Fruit fly (Drosophila melanogaster): Measurements from ENCODE around the gene CG12991.

CG12991 gene

dm6 chrX:17531549-17532131, 48.0 kb upstream of the CG12991 start (continued):
- TF ChIP-seq trh (GFP tag; optimal IDR thresholded peaks at IDR 0.05) (no peak), Hsf (GFP tag; optimal IDR thresholded peaks at IDR 0.05) (peak; percentile 65), dati (GFP tag; IDR thresholded peaks at IDR 0.05) (peak; percentile 32; the same call in 1 of the 2 replicates), D19A (tag; optimal IDR thresholded peaks at IDR 0.05) (peak; percentile 2), CG10274 (GFP tag; optimal IDR thresholded peaks at IDR 0.05) (peak; percentile 23), CG7357 (GFP tag; IDR thresholded peaks at IDR 0.05) (peak; percentile 63; the same call in 2 of the 3 replicates), Sry-δ (GFP tag; optimal IDR thresholded peaks at IDR 0.05) (no peak), p53 (GFP tag; optimal IDR thresholded peaks at IDR 0.05) (no peak), slbo (GFP tag; IDR thresholded peaks at IDR 0.05) (peak; percentile 92), tll (GFP tag; optimal IDR thresholded peaks at IDR 0.05) (no peak), CG6254 (GFP tag; optimal IDR thresholded peaks at IDR 0.05) (no peak), sim (GFP tag; IDR thresholded peaks at IDR 0.05) (0 out of 2 replicates have a peak, but pooled peaks have one; percentile 7), CG15601 (tag; optimal IDR thresholded peaks at IDR 0.05) (no peak), z (GFP tag; IDR thresholded peaks at IDR 0.05) (0 out of 3 replicates have a peak, but pooled peaks have one; percentile 53), CG10147 (GFP tag; optimal IDR thresholded peaks at IDR 0.05) (no peak), fd3F (GFP tag; optimal IDR thresholded peaks at IDR 0.05) (peak; percentile 33), CG15011 (GFP tag; optimal IDR thresholded peaks at IDR 0.05) (no peak), psq (GFP tag; optimal IDR thresholded peaks at IDR 0.05) (no peak), CG17361 (GFP tag; IDR thresholded peaks at IDR 0.05) (peak; percentile 76; the same call in 2 of the 3 replicates), CG4424 (GFP tag; optimal IDR thresholded peaks at IDR 0.05) (peak; percentile 50)

- no peak for TF ChIP-seq lbe (GFP tag; optimal IDR thresholded peaks at IDR 0.05)
- TF ChIP-seq CG31365 (tag; optimal IDR thresholded peaks at IDR 0.05): no peak
- TF ChIP-seq CG1602 (GFP tag; optimal IDR thresholded peaks at IDR 0.05): no peak
- no peak for TF ChIP-seq cad (GFP tag; optimal IDR thresholded peaks at IDR 0.05)
- TF ChIP-seq ci (GFP tag; IDR thresholded peaks at IDR 0.05): peak; percentile 69
- no peak for TF ChIP-seq CG11398 (GFP tag; optimal IDR thresholded peaks at IDR 0.05)
- TF ChIP-seq CG1603 (tag; optimal IDR thresholded peaks at IDR 0.05): peak; percentile 22
- no peak for TF ChIP-seq Lim3 (GFP tag; IDR thresholded peaks at IDR 0.05)
- TF ChIP-seq ase (GFP tag; IDR thresholded peaks at IDR 0.05): peak; percentile 4; the same call in 1 of the 3 replicates
- no peak for TF ChIP-seq ftz-f1 (GFP tag; optimal IDR thresholded peaks at IDR 0.05)
- TF ChIP-seq seq (GFP tag; IDR thresholded peaks at IDR 0.05): no peak
- TF ChIP-seq CoRest (tag; optimal IDR thresholded peaks at IDR 0.05): peak; percentile 15
- no peak for TF ChIP-seq Aef1 (GFP tag; IDR thresholded peaks at IDR 0.05)
- no peak for TF ChIP-seq CG3726 (GFP tag; IDR thresholded peaks at IDR 0.05)
- TF ChIP-seq az2 (GFP tag; optimal IDR thresholded peaks at IDR 0.05): no peak
- no peak for TF ChIP-seq h (optimal IDR thresholded peaks at IDR 0.05)
- no peak for TF ChIP-seq yki (optimal IDR thresholded peaks at IDR 0.05)
- no peak for TF ChIP-seq CG17328 (GFP tag; IDR thresholded peaks at IDR 0.05)
- TF ChIP-seq Jarid2 (GFP tag; optimal IDR thresholded peaks at IDR 0.05): peak; percentile 2
- TF ChIP-seq CG1024 (GFP tag; IDR thresholded peaks at IDR 0.05): no peak; the same call in 1 of the 2 replicates
- peak; percentile 2 for TF ChIP-seq CG10267 (tag; optimal IDR thresholded peaks at IDR 0.05)
- TF ChIP-seq bowl (GFP tag; IDR thresholded peaks at IDR 0.05): no peak
- TF ChIP-seq CG13894 (tag; optimal IDR thresholded peaks at IDR 0.05): no peak
- TF ChIP-seq CG18262 (tag; optimal IDR thresholded peaks at IDR 0.05): peak; percentile 30
- no peak for TF ChIP-seq Antp (GFP tag; optimal IDR thresholded peaks at IDR 0.05)
- TF ChIP-seq pan (optimal IDR thresholded peaks at IDR 0.05): no peak
- peak in 1 of 2 experiments; percentile 51 for TF ChIP-seq pan (GFP tag; optimal IDR thresholded peaks at IDR 0.05 in 1 of 2, IDR thresholded peaks at IDR 0.05 in 1 of 2)
- no peak for TF ChIP-seq CG8765 (GFP tag; IDR thresholded peaks at IDR 0.05)
- TF ChIP-seq Dp (GFP tag; optimal IDR thresholded peaks at IDR 0.05): peak; percentile 2
- no peak for TF ChIP-seq CG16813 (GFP tag; IDR thresholded peaks at IDR 0.05; ENCODE audit: partially characterized antibody)
- no peak for TF ChIP-seq CG30431 (GFP tag; optimal IDR thresholded peaks at IDR 0.05)
- peak in 1 of 2 experiments; percentile 23 for TF ChIP-seq insv (GFP tag; optimal IDR thresholded peaks at IDR 0.05)
These were observed 47.5 kb upstream of the CG12991 start for dm6 chrX:17532158-17532557.

Measured in whole organism, embryonic.